Worm (Caenorhabditis elegans) whole organism, mixed stage, embryonic: ENCODE data around the gene fbxb-119.

Source experiments
- blmp-1 ChIP-seq: fragments of 150-350 bp; optimal IDR thresholded peaks from 2 replicates; lab custom pipeline; 2014; ENCODE audit warnings: missing biosample characterization, missing genetic modification characterization
- ceh-39 ChIP-seq: fragments of 150-350 bp; optimal IDR thresholded peaks from 2 replicates; lab custom pipeline; 2014; ENCODE audit warnings: missing biosample characterization, missing genetic modification characterization
- ces-1 ChIP-seq: fragments of 150-350 bp; optimal IDR thresholded peaks from 2 replicates; lab custom pipeline; 2014; ENCODE audit warnings: missing biosample characterization, missing genetic modification reagents, missing genetic modification characterization
- elt-3 ChIP-seq: fragments of 150-350 bp; optimal IDR thresholded peaks from 2 replicates; lab custom pipeline; 2014; ENCODE audit warnings: missing biosample characterization, missing genetic modification characterization
- lin-13 ChIP-seq: fragments of 150-350 bp; optimal IDR thresholded peaks from 2 replicates; lab custom pipeline; 2014; ENCODE audit warnings: missing biosample characterization, missing genetic modification characterization
- lsy-2 ChIP-seq: fragments of 150-350 bp; optimal IDR thresholded peaks from 2 replicates; lab custom pipeline; 2014; ENCODE audit warnings: missing biosample characterization, missing genetic modification characterization
- mep-1 ChIP-seq: fragments of 150-350 bp; optimal IDR thresholded peaks from 2 replicates; lab custom pipeline; 2017; ENCODE audit warnings: missing biosample characterization, missing genetic modification reagents, missing genetic modification characterization, inconsistent platforms
- nhr-28 ChIP-seq: fragments of 150-350 bp; optimal IDR thresholded peaks from 2 replicates; lab custom pipeline; 2014; ENCODE audit warnings: missing biosample characterization, missing genetic modification characterization
- snpc-4 ChIP-seq: fragments of 150-350 bp; optimal IDR thresholded peaks from 2 replicates; lab custom pipeline; 2014; ENCODE audit warnings: missing biosample characterization, missing genetic modification characterization
- unc-62 ChIP-seq: fragments of 150-350 bp; optimal IDR thresholded peaks from 2 replicates; lab custom pipeline; 2014; ENCODE audit warnings: missing biosample characterization, missing genetic modification reagents, missing genetic modification characterization
- zip-8 ChIP-seq: fragments of 150-350 bp; optimal IDR thresholded peaks from 2 replicates; lab custom pipeline; 2014; ENCODE audit warnings: missing biosample characterization, missing genetic modification characterization
- ztf-11 ChIP-seq: fragments of 150-350 bp; optimal IDR thresholded peaks from 2 replicates; lab custom pipeline; 2014; ENCODE audit warnings: missing biosample characterization, missing genetic modification characterization

ce11 chrV:18337643-18338042 lies 19.2 kb downstream of the fbxb-119 start:
- TF ChIP-seq ztf-11 (no peak), elt-3 (no peak), nhr-28 (tag; lab: Kevin White, UChicago) (no peak), blmp-1 (tag; lab: Kevin White, UChicago) (no peak), ces-1 (no peak), zip-8 (tag; lab: Kevin White, UChicago) (no peak), mep-1 (no peak), snpc-4 (tag; lab: Kevin White, UChicago) (no peak), ceh-39 (tag; lab: Kevin White, UChicago) (no peak), lsy-2 (no peak), lin-13 (tag; lab: Kevin White, UChicago) (no peak), unc-62 (no peak)
